Worm (Caenorhabditis elegans) whole organism, L4/young adult: ENCODE data around the gene gst-18.

Experiments
- W03F9.2 ChIP-seq: fragments of 150-350 bp; optimal IDR thresholded peaks from 2 replicates; lab custom pipeline; 2014; ENCODE audit warnings: missing biosample characterization, missing genetic modification characterization
- dao-5 ChIP-seq: sonication (generic microtip); optimal IDR thresholded peaks from 2 replicates; lab custom pipeline; 2016; ENCODE audit warnings: missing genotype, missing genetic modification characterization, moderate library complexity, missing compliant biosample characterization
- him-1 ChIP-seq: sonication (generic microtip); optimal IDR thresholded peaks from 2 replicates; lab custom pipeline; 2016; ENCODE audit warnings: missing genotype, missing genetic modification reagents, missing genetic modification characterization, missing compliant biosample characterization

ce11 chrII:13611186-13611585 lies 19.5 kb downstream of the gst-18 start, which contains the start of gene gst-24:
- TF ChIP-seq W03F9.2 (tag; lab: Kevin White, UChicago) (no peak), him-1 (tag; lab: Kevin White, UChicago) (no peak), dao-5 (tag; lab: Kevin White, UChicago) (no peak)
